Worm (Caenorhabditis elegans): Measurements from ENCODE around the gene dop-1.

The dop-1 gene

ce11 chrX:4395073-4395850, 23.4 kb downstream of the dop-1 start (continued):
- TF ChIP-seq nhr-102 (tag; optimal IDR thresholded peaks at IDR 0.05) (no peak), lin-39 (tag; optimal IDR thresholded peaks at IDR 0.05) (no peak), lir-3 (tag; optimal IDR thresholded peaks at IDR 0.05) (peak; percentile 21), nhr-77 (tag; optimal IDR thresholded peaks at IDR 0.05) (peak; percentile 95), snpc-4 (tag; optimal IDR thresholded peaks at IDR 0.05) (no peak), zfp-2 (tag; optimal IDR thresholded peaks at IDR 0.05) (peak; percentile 12), mes-2 (tag; optimal IDR thresholded peaks at IDR 0.05; ENCODE audit: poor library complexity, severe bottlenecking) (peak; percentile 92), hlh-11 (tag; optimal IDR thresholded peaks at IDR 0.05) (peak; percentile 83), php-3 (GFP tag; IDR thresholded peaks at IDR 0.05) (peak; percentile 60; the same call in 1 of the 2 replicates), ces-1 (GFP tag; optimal IDR thresholded peaks at IDR 0.05) (no peak), F44E2.7 (GFP tag; IDR thresholded peaks at IDR 0.05) (no peak), aha-1 (tag) (no peak), skn-1 (tag; optimal IDR thresholded peaks at IDR 0.05) (no peak), daf-12 (tag; optimal IDR thresholded peaks at IDR 0.05) (no peak), nhr-48 (tag; optimal IDR thresholded peaks at IDR 0.05) (peak; percentile 58), ZK546.5 (tag; optimal IDR thresholded peaks at IDR 0.05) (no peak), ZK337.2 (GFP tag; IDR thresholded peaks at IDR 0.05) (no peak), mdt-29 (GFP tag; IDR thresholded peaks at IDR 0.05) (no peak), gei-8 (GFP tag; optimal IDR thresholded peaks at IDR 0.05) (no peak), nhr-41 (GFP tag; IDR thresholded peaks at IDR 0.05) (no peak), sdz-12 (GFP tag; optimal IDR thresholded peaks at IDR 0.05) (no peak), lin-1 (GFP tag; IDR thresholded peaks at IDR 0.05) (no peak; the same call in 1 of the 2 replicates), F26F4.8 (GFP tag; conservative IDR thresholded peaks at IDR 0.05) (no peak), zip-2 (tag; optimal IDR thresholded peaks at IDR 0.05) (peak; percentile 64), lim-7 (GFP tag; IDR thresholded peaks at IDR 0.05) (no peak), dmd-8 (GFP tag; IDR thresholded peaks at IDR 0.05) (no peak), fos-1 (tag; optimal IDR thresholded peaks at IDR 0.05) (no peak), ztf-7 (tag; optimal IDR thresholded peaks at IDR 0.05) (peak; percentile 63), Y5F2A.4 (GFP tag; optimal IDR thresholded peaks at IDR 0.05) (peak; percentile 65), attf-4 (tag; optimal IDR thresholded peaks at IDR 0.05) (no peak), ceh-62 (tag; optimal IDR thresholded peaks at IDR 0.05) (no peak), jun-1 (tag; optimal IDR thresholded peaks at IDR 0.05) (peak; percentile 71), nhr-25 (tag; optimal IDR thresholded peaks at IDR 0.05; ENCODE audit: borderline replicate concordance, insufficient read depth) (no peak), aly-2 (tag; optimal IDR thresholded peaks at IDR 0.05) (no peak), nhr-76 (tag; optimal IDR thresholded peaks at IDR 0.05) (no peak), pha-4 (GFP tag; IDR thresholded peaks at IDR 0.05) (peak; percentile 74; the same call in 1 of the 2 replicates), pha-4 (tag; optimal IDR thresholded peaks at IDR 0.05) (no peak), madf-9 (GFP tag; conservative IDR thresholded peaks at IDR 0.05) (peak; percentile 50; the same call in 1 of the 2 replicates), hif-1 (tag; optimal IDR thresholded peaks at IDR 0.05) (peak in 1 of 2 experiments; percentile 41), nhr-28 (tag; optimal IDR thresholded peaks at IDR 0.05) (peak; percentile 69), ceh-28 (tag; optimal IDR thresholded peaks at IDR 0.05) (no peak), lin-38 (GFP tag; IDR thresholded peaks at IDR 0.05) (no peak; the same call in 1 of the 2 replicates), nhr-237 (tag; optimal IDR thresholded peaks at IDR 0.05) (no peak), spr-1 (tag; optimal IDR thresholded peaks at IDR 0.05) (peak; percentile 84), unc-39 (tag; optimal IDR thresholded peaks at IDR 0.05) (no peak), dve-1 (tag; optimal IDR thresholded peaks at IDR 0.05; ENCODE audit: insufficient read depth) (peak; percentile 94), zag-1 (tag; optimal IDR thresholded peaks at IDR 0.05) (no peak), dmd-6 (GFP tag; IDR thresholded peaks at IDR 0.05) (peak; percentile 66), zip-11 (GFP tag; IDR thresholded peaks at IDR 0.05) (no peak), zfp-3 (GFP tag; conservative IDR thresholded peaks at IDR 0.05) (peak; percentile 55; the same call in 1 of the 2 replicates), spr-3 (GFP tag; optimal IDR thresholded peaks at IDR 0.05) (peak; percentile 65)

Measured in whole organism, L4 larva.